Fruit fly (Drosophila melanogaster) whole organism, embryonic: ENCODE measurements around the gene CG18262.
A peak's percentile ranks its signal among the peaks of the same experiment; 100 is the strongest.

Experiments used
- Aef1 ChIP-seq: fragments of 200-800 bp; sonication (Bioruptor generic); IDR thresholded peaks from 3 replicates; pipeline ENCODE4 v1.3.6; 2022; ENCODE audit warnings: missing biosample characterization, missing genetic modification characterization
- Atf-2 ChIP-seq: fragments of 200-800 bp; sonication (Bioruptor generic); optimal IDR thresholded peaks from 2 replicates; lab custom pipeline; 2016; ENCODE audit warnings: missing biosample characterization, missing genetic modification characterization
- Atf6 ChIP-seq: fragments of 200-800 bp; sonication (Bioruptor generic); IDR thresholded peaks from 2 replicates; pipeline ENCODE4 v1.3.6; 2022; ENCODE audit warnings: missing biosample characterization, missing genetic modification characterization
- Awh ChIP-seq: fragments of 200-800 bp; sonication (Bioruptor generic); IDR thresholded peaks from 2 replicates; pipeline ENCODE4, ENCODE4 v1.3.6; 2022; ENCODE audit warnings: missing biosample characterization, missing genetic modification characterization
- Bteb2 ChIP-seq: fragments of 200-800 bp; sonication (Bioruptor generic); optimal IDR thresholded peaks from 2 replicates; lab custom pipeline; 2016; ENCODE audit warnings: missing biosample characterization, missing genetic modification characterization
- CG10321 ChIP-seq: fragments of 200-800 bp; sonication (Bioruptor generic); IDR thresholded peaks from 2 replicates; pipeline ENCODE4 v1.3.6; 2022; ENCODE audit warnings: missing biosample characterization, missing genetic modification characterization
- CG11696 ChIP-seq: fragments of 200-800 bp; sonication (Bioruptor generic); IDR thresholded peaks from 2 replicates; pipeline ENCODE4 v1.3.6; 2022; ENCODE audit warnings: missing biosample characterization, missing genetic modification characterization
- CG12769 ChIP-seq: fragments of 200-800 bp; sonication (Bioruptor generic); optimal IDR thresholded peaks from 2 replicates; lab custom pipeline; 2019; ENCODE audit warnings: missing biosample characterization, mild to moderate bottlenecking, missing genetic modification characterization, moderate library complexity
- CG13894 ChIP-seq: fragments of 200-800 bp; sonication (Bioruptor generic); optimal IDR thresholded peaks from 3 replicates; lab custom pipeline; 2018; ENCODE audit warnings: missing biosample characterization, mild to moderate bottlenecking, missing genetic modification characterization, moderate library complexity
- CG15601 ChIP-seq: fragments of 200-800 bp; sonication (Bioruptor generic); optimal IDR thresholded peaks from 3 replicates; lab custom pipeline; 2019; ENCODE audit warnings: missing biosample characterization, mild to moderate bottlenecking, missing genetic modification characterization, moderate library complexity
- CG16779 ChIP-seq: fragments of 200-800 bp; sonication (Bioruptor generic); IDR thresholded peaks from 2 replicates; pipeline ENCODE4 v1.3.6; 2022; ENCODE audit warnings: missing biosample characterization, missing genetic modification characterization
- CG16813 ChIP-seq: fragments of 200-800 bp; sonication (Bioruptor generic); IDR thresholded peaks from 3 replicates; pipeline ENCODE4 v1.3.6; 2022; ENCODE audit warnings: missing biosample characterization, missing genetic modification characterization; ENCODE audit not compliant: partially characterized antibody
- CG1832 ChIP-seq: fragments of 200-800 bp; sonication (Bioruptor generic); optimal IDR thresholded peaks from 2 replicates; lab custom pipeline; 2017; ENCODE audit warnings: missing biosample characterization, mild to moderate bottlenecking, missing genetic modification characterization, inconsistent platforms
- CG2129 ChIP-seq: fragments of 200-800 bp; sonication (Bioruptor generic); IDR thresholded peaks from 2 replicates; pipeline ENCODE4 v1.3.6; 2022; ENCODE audit warnings: missing biosample characterization, missing genetic modification characterization; ENCODE audit not compliant: partially characterized antibody
- CG4360 ChIP-seq: fragments of 200-800 bp; sonication (Bioruptor generic); IDR thresholded peaks from 2 replicates; pipeline ENCODE4 v1.3.6; 2022; ENCODE audit warnings: missing biosample characterization, missing genetic modification characterization
- CG4404 ChIP-seq: fragments of 200-800 bp; sonication (Bioruptor generic); IDR thresholded peaks from 2 replicates; pipeline ENCODE4 v1.3.6; 2022; ENCODE audit warnings: missing biosample characterization, missing genetic modification characterization
- CG6654 ChIP-seq: fragments of 200-800 bp; sonication (Bioruptor generic); optimal IDR thresholded peaks from 2 replicates; lab custom pipeline; 2017; ENCODE audit warnings: missing biosample characterization, mild to moderate bottlenecking, missing genetic modification characterization
- CG6813 ChIP-seq: fragments of 200-800 bp; sonication (Bioruptor generic); optimal IDR thresholded peaks from 2 replicates; lab custom pipeline; 2017; ENCODE audit warnings: missing biosample characterization, missing genetic modification characterization, mild to moderate bottlenecking, moderate library complexity, missing genetic modification reagents
- CG7928 ChIP-seq: fragments of 200-800 bp; sonication (Bioruptor generic); optimal IDR thresholded peaks from 2 replicates; lab custom pipeline; 2017; ENCODE audit warnings: missing biosample characterization, mild to moderate bottlenecking, missing genetic modification characterization
- CG8290 ChIP-seq, 3 experiments: fragments of 200-800 bp; sonication (Bioruptor generic); optimal IDR thresholded peaks; 2 replicates each; lab custom pipeline; 2016 to 2019; ENCODE audit warnings: missing biosample characterization in 3 of 3, missing genetic modification characterization in 3 of 3, mild to moderate bottlenecking in 2 of 3, moderate library complexity in 1 of 3
- CG9215 ChIP-seq: fragments of 200-800 bp; sonication (Bioruptor generic); IDR thresholded peaks from 2 replicates; pipeline ENCODE4 v1.3.6; 2022; ENCODE audit warnings: missing biosample characterization, missing genetic modification characterization
- Dad ChIP-seq: fragments of 200-800 bp; sonication (Bioruptor generic); optimal IDR thresholded peaks from 3 replicates; lab custom pipeline; 2016; ENCODE audit warnings: missing biosample characterization, missing genetic modification characterization
- Doc3 ChIP-seq: fragments of 200-800 bp; sonication (Bioruptor generic); IDR thresholded peaks from 3 replicates; pipeline ENCODE4 v1.3.6; 2022; ENCODE audit warnings: missing biosample characterization, missing genetic modification characterization; ENCODE audit not compliant: partially characterized antibody
- ERR ChIP-seq: fragments of 200-800 bp; sonication (Bioruptor generic); optimal IDR thresholded peaks from 2 replicates; lab custom pipeline; 2016; ENCODE audit warnings: missing biosample characterization, missing genetic modification characterization
- Gug ChIP-seq: fragments of 200-800 bp; sonication (Bioruptor generic); IDR thresholded peaks from 4 replicates; pipeline ENCODE4 v1.3.6; 2022; ENCODE audit warnings: missing biosample characterization, missing genetic modification characterization
- HmgZ ChIP-seq: fragments of 200-800 bp; sonication (Bioruptor generic); optimal IDR thresholded peaks from 2 replicates; lab custom pipeline; 2018; ENCODE audit warnings: missing biosample characterization, mild to moderate bottlenecking, missing genetic modification characterization
- Lim3 ChIP-seq: fragments of 200-800 bp; sonication (Bioruptor generic); IDR thresholded peaks from 2 replicates; pipeline ENCODE4 v1.3.6; 2022; ENCODE audit warnings: missing biosample characterization, missing genetic modification characterization
- Lpt ChIP-seq: fragments of >200 bp; optimal IDR thresholded peaks from 2 replicates; lab custom pipeline; 2018; ENCODE audit warnings: missing biosample characterization, missing genetic modification characterization
- Med ChIP-seq: fragments of 200-800 bp; sonication (Bioruptor generic); peaks from one replicate; lab custom pipeline; 2016; ENCODE audit warnings: missing biosample characterization, missing genetic modification characterization, mild to moderate bottlenecking, inconsistent platforms, moderate library complexity
- NC2α ChIP-seq: fragments of 200-800 bp; sonication (Bioruptor generic); optimal IDR thresholded peaks from 2 replicates; lab custom pipeline; 2016; ENCODE audit warnings: missing biosample characterization, missing genetic modification characterization
- Nf-YC ChIP-seq: fragments of 200-800 bp; optimal IDR thresholded peaks from 3 replicates; lab custom pipeline; 2019; ENCODE audit warnings: missing biosample characterization, mild to moderate bottlenecking, missing genetic modification characterization, moderate library complexity
- Sry-β ChIP-seq: fragments of 200-800 bp; sonication (Bioruptor generic); optimal IDR thresholded peaks from 2 replicates; lab custom pipeline; 2018; ENCODE audit warnings: missing biosample characterization, mild to moderate bottlenecking, missing genetic modification characterization, moderate library complexity
- Stat92E ChIP-seq, 3 experiments: fragments of >200 bp in 2 of 3; fragments of 200-800 bp in 1 of 3; sonication (Bioruptor generic) in 1 of 3; optimal IDR thresholded peaks; 2 replicates each; lab custom pipeline; 2017 to 2019; ENCODE audit warnings: missing biosample characterization in 3 of 3, missing genetic modification characterization in 3 of 3, mild to moderate bottlenecking in 1 of 3, moderate library complexity in 1 of 3
- abd-A ChIP-seq: fragments of 200-800 bp; sonication (Bioruptor generic); optimal IDR thresholded peaks from 3 replicates; lab custom pipeline; 2019; ENCODE audit warnings: missing biosample characterization, mild to moderate bottlenecking, missing genetic modification characterization, moderate library complexity
- bbx ChIP-seq: fragments of 200-800 bp; sonication (Bioruptor generic); IDR thresholded peaks from 2 replicates; pipeline ENCODE4 v1.3.6; 2022; ENCODE audit warnings: missing biosample characterization, missing genetic modification characterization; ENCODE audit not compliant: partially characterized antibody
- bigmax ChIP-seq: fragments of 200-800 bp; sonication (Bioruptor generic); optimal IDR thresholded peaks from 2 replicates; lab custom pipeline; 2018; ENCODE audit warnings: missing biosample characterization, mild to moderate bottlenecking, missing genetic modification characterization
- cg ChIP-seq: fragments of 200-800 bp; sonication (Bioruptor generic); optimal IDR thresholded peaks from 3 replicates; lab custom pipeline; 2019; ENCODE audit warnings: missing biosample characterization, mild to moderate bottlenecking, missing genetic modification characterization, moderate library complexity
- chinmo ChIP-seq: fragments of 200-800 bp; sonication (Bioruptor generic); IDR thresholded peaks from 4 replicates; pipeline ENCODE4 v1.3.6; 2022; ENCODE audit warnings: missing biosample characterization, missing genetic modification characterization; ENCODE audit not compliant: partially characterized antibody
- ci ChIP-seq: fragments of 200-800 bp; sonication (Bioruptor generic); IDR thresholded peaks from 3 replicates; pipeline ENCODE4 v1.3.6; 2022; ENCODE audit warnings: missing biosample characterization, missing genetic modification characterization
- crol ChIP-seq: fragments of 200-800 bp; sonication (Bioruptor generic); IDR thresholded peaks from 2 replicates; pipeline ENCODE4 v1.3.6; 2022; ENCODE audit warnings: missing biosample characterization, missing genetic modification characterization
- dati ChIP-seq: fragments of 200-800 bp; sonication (Bioruptor generic); IDR thresholded peaks from 2 replicates; pipeline ENCODE4 v1.3.6; 2022; ENCODE audit warnings: missing biosample characterization, missing genetic modification characterization
- gce ChIP-seq: fragments of 200-800 bp; sonication (Bioruptor generic); IDR thresholded peaks from 3 replicates; pipeline ENCODE4 v1.3.6; 2022; ENCODE audit warnings: missing biosample characterization, missing genetic modification characterization
- hb ChIP-seq: fragments of 200-800 bp; sonication (Bioruptor generic); IDR thresholded peaks from 3 replicates; pipeline ENCODE4 v1.3.6; 2022; ENCODE audit warnings: missing biosample characterization, missing genetic modification characterization; ENCODE audit not compliant: partially characterized antibody
- knrl ChIP-seq: fragments of 200-800 bp; sonication (Bioruptor generic); IDR thresholded peaks from 3 replicates; pipeline ENCODE4 v1.3.6; 2022; ENCODE audit warnings: missing biosample characterization, missing genetic modification characterization; ENCODE audit not compliant: partially characterized antibody
- oc ChIP-seq: fragments of 200-800 bp; sonication (Bioruptor generic); optimal IDR thresholded peaks from 2 replicates; lab custom pipeline; 2018; ENCODE audit warnings: missing biosample characterization, mild to moderate bottlenecking, missing genetic modification characterization, moderate library complexity
- pb ChIP-seq: fragments of 200-800 bp; sonication (Bioruptor generic); optimal IDR thresholded peaks from 3 replicates; lab custom pipeline; 2016; ENCODE audit warnings: missing biosample characterization, missing genetic modification characterization
- sd ChIP-seq: fragments of 200-800 bp; sonication (Bioruptor generic); optimal IDR thresholded peaks from 3 replicates; lab custom pipeline; 2018; ENCODE audit warnings: missing biosample characterization, mild to moderate bottlenecking, missing genetic modification characterization, moderate library complexity
- sens ChIP-seq: fragments of 200-800 bp; sonication (Bioruptor generic); peaks from one replicate; lab custom pipeline; 2016; ENCODE audit warnings: missing biosample characterization, missing genetic modification characterization
- sqz ChIP-seq: fragments of 200-800 bp; sonication (Bioruptor generic); optimal IDR thresholded peaks from 3 replicates; lab custom pipeline; 2018; ENCODE audit warnings: missing biosample characterization, mild to moderate bottlenecking, missing genetic modification characterization
- sr ChIP-seq: fragments of 200-800 bp; sonication (Bioruptor generic); IDR thresholded peaks from 3 replicates; pipeline ENCODE4 v1.3.6; 2022; ENCODE audit warnings: missing biosample characterization, missing genetic modification characterization
- vvl ChIP-seq: fragments of 200-800 bp; sonication (Bioruptor generic); IDR thresholded peaks from 2 replicates; pipeline ENCODE4 v1.3.6; 2022; ENCODE audit warnings: missing biosample characterization, missing genetic modification characterization

Gene CG18262

dm6 chrX:8194559-8194958 is 41.8 kb downstream of the CG18262 start:
- TF ChIP-seq CG16779 = no peak
- TF ChIP-seq Awh (GFP tag; lab: Robert Waterston, UW) = no peak
- peak; percentile 43; the same call in 1 of the 2 replicates for TF ChIP-seq crol (GFP tag; lab: Robert Waterston, UW)
- no peak for TF ChIP-seq CG10321 (GFP tag; lab: Robert Waterston, UW)
- peak; percentile 49 for TF ChIP-seq CG13894
- no peak for TF ChIP-seq HmgZ (tag; lab: Kevin White, UChicago)
- peak; percentile 49 for TF ChIP-seq sqz (GFP tag; lab: Kevin White, UChicago)
- no peak for TF ChIP-seq ci
- peak; percentile 55 for TF ChIP-seq sd (tag; lab: Kevin White, UChicago)
- TF ChIP-seq CG8290 (GFP tag; optimal IDR thresholded peaks at IDR 0.05; lab: Kevin White, UChicago) = no peak
- TF ChIP-seq CG8290 (tag; optimal IDR thresholded peaks at IDR 0.05; lab: Kevin White, UChicago) = no peak
- no peak for TF ChIP-seq ERR (GFP tag; lab: Kevin White, UChicago)
- TF ChIP-seq Dad (GFP tag; lab: Kevin White, UChicago) = no peak
- TF ChIP-seq Gug (GFP tag; lab: Robert Waterston, UW) = no peak
- TF ChIP-seq CG2129 (GFP tag; lab: Robert Waterston, UW) = no peak
- TF ChIP-seq sr = no peak
- TF ChIP-seq CG7928 = no peak
- no peak for TF ChIP-seq CG6813 (GFP tag; lab: Kevin White, UChicago)
- TF ChIP-seq Atf6 (GFP tag; lab: Robert Waterston, UW) = no peak
- TF ChIP-seq vvl (GFP tag; lab: Robert Waterston, UW) = 0 out of 2 replicates have a peak, but pooled peaks have one; percentile 19
- peak; percentile 71 for TF ChIP-seq Med
- TF ChIP-seq bigmax (GFP tag; lab: Kevin White, UChicago) = peak; percentile 81
- TF ChIP-seq Atf-2 (GFP tag; lab: Kevin White, UChicago) = no peak
- peak; percentile 74 for TF ChIP-seq oc (tag; lab: Kevin White, UChicago)
- peak; percentile 86 for TF ChIP-seq abd-A (tag; lab: Kevin White, UChicago)
- peak; percentile 83; the same call in 3 of the 4 replicates for TF ChIP-seq chinmo (GFP tag; lab: Robert Waterston, UW)
- peak; percentile 47 for TF ChIP-seq CG1832 (GFP tag; lab: Kevin White, UChicago)
- TF ChIP-seq knrl (GFP tag; lab: Robert Waterston, UW) = no peak
- TF ChIP-seq hb (GFP tag; lab: Robert Waterston, UW) = no peak
- TF ChIP-seq CG4360 (GFP tag; lab: Robert Waterston, UW) = peak; percentile 80
- no peak for TF ChIP-seq Stat92E (GFP tag; optimal IDR thresholded peaks at IDR 0.05; lab: Kevin White, UChicago)
- no peak for TF ChIP-seq CG9215
- peak; percentile 95 for TF ChIP-seq CG6654 (GFP tag; lab: Kevin White, UChicago)
- TF ChIP-seq CG11696 (GFP tag; lab: Robert Waterston, UW) = no peak
- TF ChIP-seq dati (GFP tag; lab: Robert Waterston, UW) = no peak
- TF ChIP-seq Bteb2 (GFP tag; lab: Kevin White, UChicago) = no peak
- TF ChIP-seq bbx (GFP tag; lab: Robert Waterston, UW) = no peak
- TF ChIP-seq Aef1 (GFP tag; lab: Robert Waterston, UW) = peak; percentile 58
- peak; percentile 29 for TF ChIP-seq sens (GFP tag; lab: Kevin White, UChicago)
- no peak for TF ChIP-seq CG4404 (GFP tag; lab: Robert Waterston, UW)
- TF ChIP-seq Lim3 = no peak
- no peak for TF ChIP-seq CG15601 (tag; lab: Kevin White, UChicago)
- no peak for TF ChIP-seq NC2α (GFP tag; lab: Kevin White, UChicago)
- peak; percentile 63 for TF ChIP-seq CG12769 (tag; lab: Kevin White, UChicago)
- TF ChIP-seq Lpt (GFP tag; lab: Kevin White, UChicago) = no peak
- no peak for TF ChIP-seq Doc3
- no peak for TF ChIP-seq pb
- TF ChIP-seq gce (GFP tag; lab: Robert Waterston, UW) = no peak
- no peak for TF ChIP-seq CG16813 (GFP tag; lab: Robert Waterston, UW)
- TF ChIP-seq Nf-YC (tag; lab: Kevin White, UChicago) = peak; percentile 25
- no peak for TF ChIP-seq Sry-β (GFP tag; lab: Kevin White, UChicago)
- peak; percentile 11 for TF ChIP-seq cg (GFP tag; lab: Kevin White, UChicago)
